Fruit fly (Drosophila melanogaster) whole organism, embryonic: Measurements from ENCODE around the gene stwl.

Source experiments
- ATbp ChIP-seq: fragments of 200-800 bp; sonication (Bioruptor generic); optimal IDR thresholded peaks from 2 replicates; lab custom pipeline; 2017; ENCODE audit warnings: missing biosample characterization, mild to moderate bottlenecking, missing genetic modification characterization, missing genetic modification reagents
- CG10274 ChIP-seq: fragments of 200-800 bp; sonication (Bioruptor generic); optimal IDR thresholded peaks from 3 replicates; lab custom pipeline; 2017; ENCODE audit warnings: missing biosample characterization, mild to moderate bottlenecking, missing genetic modification characterization
- CG11247 ChIP-seq: fragments of 200-800 bp; sonication (Bioruptor generic); IDR thresholded peaks from 2 replicates; pipeline ENCODE4 v1.3.6; 2022; ENCODE audit warnings: missing biosample characterization, missing genetic modification characterization
- CG12219 ChIP-seq: fragments of 200-800 bp; sonication (Bioruptor generic); optimal IDR thresholded peaks from 3 replicates; lab custom pipeline; 2018; ENCODE audit warnings: missing biosample characterization, mild to moderate bottlenecking, missing genetic modification characterization
- CG13123 ChIP-seq: fragments of 200-800 bp; sonication (Bioruptor generic); optimal IDR thresholded peaks from 2 replicates; lab custom pipeline; 2016; ENCODE audit warnings: missing biosample characterization, missing genetic modification characterization
- CG13894 ChIP-seq: fragments of 200-800 bp; sonication (Bioruptor generic); optimal IDR thresholded peaks from 3 replicates; lab custom pipeline; 2018; ENCODE audit warnings: missing biosample characterization, mild to moderate bottlenecking, missing genetic modification characterization, moderate library complexity
- CG1602 ChIP-seq: fragments of 200-800 bp; sonication (Bioruptor generic); optimal IDR thresholded peaks from 3 replicates; lab custom pipeline; 2016; ENCODE audit warnings: missing biosample characterization, missing genetic modification characterization
- CG17359 ChIP-seq: fragments of 200-800 bp; sonication (Bioruptor generic); optimal IDR thresholded peaks from 3 replicates; lab custom pipeline; 2018; ENCODE audit warnings: missing biosample characterization, mild to moderate bottlenecking, missing genetic modification characterization, moderate library complexity
- CG17385 ChIP-seq: fragments of 200-800 bp; sonication (Bioruptor generic); optimal IDR thresholded peaks from 3 replicates; lab custom pipeline; 2018; ENCODE audit warnings: missing biosample characterization, mild to moderate bottlenecking, missing genetic modification characterization
- CG2116 ChIP-seq: fragments of 200-800 bp; sonication (Bioruptor generic); optimal IDR thresholded peaks from 3 replicates; lab custom pipeline; 2018; ENCODE audit warnings: missing biosample characterization, mild to moderate bottlenecking, missing genetic modification characterization
- CG30431 ChIP-seq: fragments of 200-800 bp; sonication (Bioruptor generic); optimal IDR thresholded peaks from 2 replicates; lab custom pipeline; 2017; ENCODE audit warnings: missing biosample characterization, missing genetic modification characterization
- CG31441 ChIP-seq: fragments of 200-800 bp; sonication (Bioruptor generic); IDR thresholded peaks from 2 replicates; pipeline ENCODE4 v1.3.6; 2022; ENCODE audit warnings: missing biosample characterization, missing genetic modification characterization
- CG3838 ChIP-seq: fragments of 200-800 bp; sonication (Bioruptor generic); optimal IDR thresholded peaks from 3 replicates; lab custom pipeline; 2016; ENCODE audit warnings: missing biosample characterization, missing genetic modification characterization
- CG3995 ChIP-seq: fragments of 200-800 bp; sonication (Bioruptor generic); optimal IDR thresholded peaks from 3 replicates; lab custom pipeline; 2016; ENCODE audit warnings: missing biosample characterization, missing genetic modification characterization
- CG4328 ChIP-seq: fragments of 200-800 bp; sonication (Bioruptor generic); optimal IDR thresholded peaks from 3 replicates; lab custom pipeline; 2017; ENCODE audit warnings: missing biosample characterization, missing genetic modification reagents, missing genetic modification characterization
- CG5245 ChIP-seq: fragments of 200-800 bp; sonication (Bioruptor generic); optimal IDR thresholded peaks from 3 replicates; lab custom pipeline; 2016; ENCODE audit warnings: missing biosample characterization, missing genetic modification characterization
- CG6175 ChIP-seq: fragments of 200-800 bp; sonication (Bioruptor generic); IDR thresholded peaks from 3 replicates; pipeline ENCODE4 v1.3.6; 2022; ENCODE audit warnings: missing biosample characterization, missing genetic modification characterization
- CG6254 ChIP-seq: fragments of 200-800 bp; sonication (Bioruptor generic); optimal IDR thresholded peaks from 3 replicates; lab custom pipeline; 2017; ENCODE audit warnings: mild to moderate bottlenecking, missing biosample characterization, missing genetic modification reagents, missing genetic modification characterization
- CG6683 ChIP-seq: fragments of 200-800 bp; sonication (Bioruptor generic); optimal IDR thresholded peaks from 2 replicates; lab custom pipeline; 2017; ENCODE audit warnings: missing biosample characterization, mild to moderate bottlenecking, missing genetic modification characterization, missing genetic modification reagents
- CG7928 ChIP-seq: fragments of 200-800 bp; sonication (Bioruptor generic); optimal IDR thresholded peaks from 2 replicates; lab custom pipeline; 2017; ENCODE audit warnings: missing biosample characterization, mild to moderate bottlenecking, missing genetic modification characterization
- Dip2 ChIP-seq: fragments of 200-800 bp; sonication (Bioruptor generic); IDR thresholded peaks from 2 replicates; pipeline ENCODE4 v1.3.6; 2022; ENCODE audit warnings: missing biosample characterization, missing genetic modification characterization
- Drgx ChIP-seq: fragments of 200-800 bp; sonication (Bioruptor generic); IDR thresholded peaks from 2 replicates; pipeline ENCODE4 v1.3.6; 2022; ENCODE audit warnings: missing biosample characterization, missing genetic modification characterization
- E2f1 ChIP-seq: fragments of 200-800 bp; sonication (Bioruptor generic); IDR thresholded peaks from 2 replicates; pipeline ENCODE4 v1.3.6; 2022; ENCODE audit warnings: missing biosample characterization, missing genetic modification characterization
- Eip74EF ChIP-seq, 2 experiments: fragments of 200-800 bp in 1 of 2; fragments of >200 bp in 1 of 2; sonication (Bioruptor generic) in 1 of 2; optimal IDR thresholded peaks; 2 replicates each; lab custom pipeline; 2017 to 2019; ENCODE audit warnings: missing biosample characterization in 2 of 2, missing genetic modification characterization in 2 of 2, mild to moderate bottlenecking in 1 of 2, moderate library complexity in 1 of 2
- HLH54F ChIP-seq: fragments of 200-800 bp; sonication (Bioruptor generic); optimal IDR thresholded peaks from 3 replicates; lab custom pipeline; 2016; ENCODE audit warnings: missing biosample characterization, missing genetic modification characterization
- Hey ChIP-seq: fragments of 200-800 bp; sonication (Bioruptor generic); optimal IDR thresholded peaks from 3 replicates; lab custom pipeline; 2018; ENCODE audit warnings: missing biosample characterization, mild to moderate bottlenecking, missing genetic modification characterization
- Lim3 ChIP-seq: fragments of 200-800 bp; sonication (Bioruptor generic); IDR thresholded peaks from 2 replicates; pipeline ENCODE4 v1.3.6; 2022; ENCODE audit warnings: missing biosample characterization, missing genetic modification characterization
- MBD-R2 ChIP-seq: fragments of 200-800 bp; sonication (Bioruptor generic); IDR thresholded peaks from 2 replicates; pipeline ENCODE4 v1.3.6; 2022; ENCODE audit warnings: missing biosample characterization, missing genetic modification characterization
- Mad ChIP-seq: fragments of 200-800 bp; sonication (Bioruptor generic); optimal IDR thresholded peaks from 2 replicates; lab custom pipeline; 2016; ENCODE audit warnings: missing biosample characterization, missing genetic modification characterization
- Med ChIP-seq: fragments of 200-800 bp; sonication (Bioruptor generic); peaks from one replicate; lab custom pipeline; 2016; ENCODE audit warnings: missing biosample characterization, missing genetic modification characterization, mild to moderate bottlenecking, inconsistent platforms, moderate library complexity
- Pdp1 ChIP-seq, 2 experiments: fragments of 200-800 bp; sonication (Bioruptor generic); optimal IDR thresholded peaks; 3 replicates each; lab custom pipeline; 2016; ENCODE audit warnings: missing biosample characterization in 2 of 2, missing genetic modification characterization in 2 of 2, mild to moderate bottlenecking in 1 of 2, moderate library complexity in 1 of 2
- Taf1 ChIP-seq: fragments of 200-800 bp; sonication (Bioruptor generic); IDR thresholded peaks from 2 replicates; pipeline ENCODE4 v1.3.6; 2022; ENCODE audit warnings: missing biosample characterization, missing genetic modification characterization
- btn ChIP-seq: fragments of 200-800 bp; sonication (Bioruptor generic); optimal IDR thresholded peaks from 2 replicates; lab custom pipeline; 2016; ENCODE audit warnings: missing biosample characterization, missing genetic modification characterization
- crp ChIP-seq, 2 experiments: fragments of 200-800 bp; sonication (Bioruptor generic); optimal IDR thresholded peaks; 2 replicates in 1 of 2; 3 replicates in 1 of 2; lab custom pipeline; 2017; ENCODE audit warnings: missing biosample characterization in 2 of 2, missing genetic modification characterization in 2 of 2, mild to moderate bottlenecking in 1 of 2, moderate library complexity in 1 of 2
- esg ChIP-seq: fragments of 200-800 bp; sonication (Bioruptor generic); conservative IDR thresholded peaks from 2 replicates; pipeline ENCODE4 v1.3.6; 2022; ENCODE audit warnings: missing biosample characterization, missing genetic modification characterization
- gem ChIP-seq: fragments of 200-800 bp; sonication (Bioruptor generic); optimal IDR thresholded peaks from 2 replicates; lab custom pipeline; 2019; ENCODE audit warnings: missing biosample characterization, mild to moderate bottlenecking, missing genetic modification characterization, moderate library complexity
- grau ChIP-seq: fragments of 200-800 bp; optimal IDR thresholded peaks from 3 replicates; lab custom pipeline; 2019; ENCODE audit warnings: missing biosample characterization, mild to moderate bottlenecking, missing genetic modification characterization, moderate library complexity
- hth ChIP-seq: fragments of >200 bp; optimal IDR thresholded peaks from 2 replicates; lab custom pipeline; 2017; ENCODE audit warnings: inconsistent platforms
- kah ChIP-seq: fragments of 200-800 bp; sonication (Bioruptor generic); optimal IDR thresholded peaks from 2 replicates; lab custom pipeline; 2018; ENCODE audit warnings: missing biosample characterization, mild to moderate bottlenecking, missing genetic modification characterization
- klu ChIP-seq: fragments of 200-800 bp; sonication (Bioruptor generic); IDR thresholded peaks from 2 replicates; pipeline ENCODE4 v1.3.6; 2022; ENCODE audit warnings: missing biosample characterization, missing genetic modification characterization
- knrl ChIP-seq: fragments of 200-800 bp; sonication (Bioruptor generic); IDR thresholded peaks from 3 replicates; pipeline ENCODE4 v1.3.6; 2022; ENCODE audit warnings: missing biosample characterization, missing genetic modification characterization; ENCODE audit not compliant: partially characterized antibody
- maf-S ChIP-seq: fragments of 200-800 bp; sonication (Bioruptor generic); optimal IDR thresholded peaks from 2 replicates; lab custom pipeline; 2016; ENCODE audit warnings: missing biosample characterization, missing genetic modification characterization
- nerfin-1 ChIP-seq: fragments of 200-800 bp; sonication (Bioruptor generic); optimal IDR thresholded peaks from 3 replicates; lab custom pipeline; 2019; ENCODE audit warnings: missing biosample characterization, mild to moderate bottlenecking, missing genetic modification characterization, moderate library complexity
- nom ChIP-seq: fragments of 200-800 bp; sonication (Bioruptor generic); optimal IDR thresholded peaks from 2 replicates; lab custom pipeline; 2017; ENCODE audit warnings: missing biosample characterization, missing genetic modification characterization, mild to moderate bottlenecking, moderate library complexity, missing genetic modification reagents
- ro ChIP-seq: fragments of 200-800 bp; sonication (Bioruptor generic); IDR thresholded peaks from 2 replicates; pipeline ENCODE4 v1.3.6; 2022; ENCODE audit warnings: missing biosample characterization, missing genetic modification characterization
- row ChIP-seq: fragments of 200-800 bp; sonication (Bioruptor generic); IDR thresholded peaks from 3 replicates; pipeline ENCODE4 v1.3.6; 2022; ENCODE audit warnings: missing biosample characterization, missing genetic modification characterization
- slbo ChIP-seq: fragments of 200-800 bp; sonication (Bioruptor generic); IDR thresholded peaks from 2 replicates; pipeline ENCODE4 v1.3.6; 2022; ENCODE audit warnings: missing biosample characterization, missing genetic modification characterization
- unpg ChIP-seq: fragments of 200-800 bp; sonication (Bioruptor generic); optimal IDR thresholded peaks from 3 replicates; lab custom pipeline; 2018; ENCODE audit warnings: missing biosample characterization, mild to moderate bottlenecking, missing genetic modification characterization, moderate library complexity
- zfh2 ChIP-seq: fragments of 200-800 bp; sonication (Bioruptor generic); optimal IDR thresholded peaks from 2 replicates; lab custom pipeline; 2016; ENCODE audit warnings: missing biosample characterization, missing genetic modification characterization

Gene stwl

dm6 chr3L:14448321-14449043, 38.7 kb upstream of the stwl start (continued):
- peak; percentile 97 for TF ChIP-seq unpg (GFP tag; lab: Kevin White, UChicago)
- peak; percentile 95 for TF ChIP-seq CG17359 (tag; lab: Kevin White, UChicago)
- peak; percentile 93 for TF ChIP-seq CG1602
- TF ChIP-seq Mad (GFP tag; lab: Kevin White, UChicago) = peak; percentile 86
- peak; percentile 69 for TF ChIP-seq HLH54F (GFP tag; lab: Kevin White, UChicago)
- no peak for TF ChIP-seq knrl (GFP tag; lab: Robert Waterston, UW)
- TF ChIP-seq CG13894 (tag; lab: Kevin White, UChicago) = no peak
- peak; percentile 86 for TF ChIP-seq nom
- TF ChIP-seq CG12219 (GFP tag; lab: Kevin White, UChicago) = peak; percentile 91
- peak; percentile 65 for TF ChIP-seq ro (GFP tag; lab: Robert Waterston, UW)
- TF ChIP-seq CG7928 (GFP tag; lab: Kevin White, UChicago) = peak; percentile 36
- TF ChIP-seq klu (GFP tag; lab: Robert Waterston, UW) = peak; percentile 53; the same call in 1 of the 2 replicates
- peak; percentile 78 for TF ChIP-seq btn (GFP tag; lab: Kevin White, UChicago)
- TF ChIP-seq CG2116 (GFP tag; lab: Kevin White, UChicago) = peak; percentile 75
- TF ChIP-seq Hey (tag; lab: Kevin White, UChicago) = no peak
- TF ChIP-seq Drgx (GFP tag; lab: Robert Waterston, UW) = peak; percentile 98
- TF ChIP-seq CG6254 (GFP tag; lab: Kevin White, UChicago) = peak; percentile 92
- TF ChIP-seq CG11247 (GFP tag; lab: Robert Waterston, UW) = peak; percentile 85
- TF ChIP-seq CG3995 (GFP tag; lab: Kevin White, UChicago) = no peak
- peak; percentile 88 for TF ChIP-seq CG5245 (GFP tag; lab: Kevin White, UChicago)
- peak; percentile 76 for TF ChIP-seq kah
- TF ChIP-seq Eip74EF (GFP tag; optimal IDR thresholded peaks at IDR 0.05; lab: Kevin White, UChicago) = peak in 1 of 2 experiments; percentile 29
- peak; percentile 39 for TF ChIP-seq CG10274
- TF ChIP-seq esg (GFP tag; lab: Robert Waterston, UW) = peak; percentile 90
- peak; percentile 92 for TF ChIP-seq ATbp (GFP tag; lab: Kevin White, UChicago)
- TF ChIP-seq CG6683 (GFP tag; lab: Kevin White, UChicago) = no peak
- no peak for TF ChIP-seq hth (lab: Kevin White, UChicago)
- peak; percentile 69; the same call in 1 of the 3 replicates for TF ChIP-seq CG6175 (GFP tag; lab: Robert Waterston, UW)
- peak; percentile 59 for TF ChIP-seq MBD-R2 (GFP tag; lab: Robert Waterston, UW)
- peak; percentile 3 for TF ChIP-seq CG4328 (GFP tag; lab: Kevin White, UChicago)
- TF ChIP-seq slbo = no peak; the same call in 1 of the 2 replicates
- TF ChIP-seq E2f1 (GFP tag; lab: Robert Waterston, UW) = peak; percentile 93
- no peak for TF ChIP-seq Lim3 (GFP tag; lab: Robert Waterston, UW)
- peak; percentile 96 for TF ChIP-seq CG31441 (GFP tag; lab: Robert Waterston, UW)
- peak; percentile 76 for TF ChIP-seq CG13123
- TF ChIP-seq Pdp1 (GFP tag; optimal IDR thresholded peaks at IDR 0.05; lab: Kevin White, UChicago) = peak; percentile 83 to 88
- no peak for TF ChIP-seq Med
- no peak for TF ChIP-seq zfh2
- peak; percentile 85 for TF ChIP-seq nerfin-1 (tag; lab: Kevin White, UChicago)
- TF ChIP-seq Taf1 (GFP tag; lab: Robert Waterston, UW) = no peak
- TF ChIP-seq crp (GFP tag; optimal IDR thresholded peaks at IDR 0.05; lab: Kevin White, UChicago) = peak in 1 of 2 experiments; percentile 52
- peak; percentile 97 for TF ChIP-seq gem
- TF ChIP-seq CG3838 (GFP tag; lab: Kevin White, UChicago) = peak; percentile 72
- TF ChIP-seq CG17385 (GFP tag; lab: Kevin White, UChicago) = peak; percentile 86
- TF ChIP-seq Dip2 = no peak
- TF ChIP-seq grau (tag; lab: Kevin White, UChicago) = peak; percentile 90
- peak; percentile 89 for TF ChIP-seq CG30431 (GFP tag; lab: Kevin White, UChicago)
- TF ChIP-seq row = peak; percentile 92
- peak; percentile 71 for TF ChIP-seq maf-S (GFP tag; lab: Kevin White, UChicago)
